Fruit fly (Drosophila melanogaster) whole organism, wandering third instar larva: ENCODE data around the gene mRRF2.

ENCODE experiments used
- Abd-B ChIP-seq: fragments of >200 bp; optimal IDR thresholded peaks from 2 replicates; lab custom pipeline; 2017; ENCODE audit warnings: missing biosample characterization, missing genetic modification characterization
- CG32264 ChIP-seq: fragments of 200-800 bp; sonication (Bioruptor generic); optimal IDR thresholded peaks from 2 replicates; lab custom pipeline; 2016; ENCODE audit warnings: missing biosample characterization, missing genetic modification characterization
- CG9705 ChIP-seq: fragments of 200-800 bp; sonication (Bioruptor generic); optimal IDR thresholded peaks from 2 replicates; lab custom pipeline; 2018; ENCODE audit warnings: missing biosample characterization, mild to moderate bottlenecking, missing genetic modification characterization
- CrebA ChIP-seq: fragments of 200-800 bp; sonication (Bioruptor generic); optimal IDR thresholded peaks from 2 replicates; lab custom pipeline; 2016; ENCODE audit warnings: missing biosample characterization, mild to moderate bottlenecking, missing genetic modification characterization, borderline replicate concordance
- Dfd ChIP-seq: fragments of >200 bp; optimal IDR thresholded peaks from 2 replicates; lab custom pipeline; 2017; ENCODE audit warnings: missing biosample characterization, missing genetic modification characterization
- Dif ChIP-seq: fragments of 200-275, 200-300 bp; sonication (Bioruptor generic); optimal IDR thresholded peaks from 2 replicates; lab custom pipeline; 2018; ENCODE audit warnings: missing biosample characterization, missing genetic modification characterization; ENCODE audit not compliant: partially characterized antibody
- GATAd ChIP-seq: sonication (Bioruptor generic); optimal IDR thresholded peaks from 2 replicates; lab custom pipeline; 2016; ENCODE audit warnings: missing biosample characterization, missing genetic modification characterization
- HLH106 ChIP-seq: fragments of 200-800 bp; optimal IDR thresholded peaks from 3 replicates; lab custom pipeline; 2019; ENCODE audit warnings: missing biosample characterization, mild to moderate bottlenecking, missing genetic modification characterization, moderate library complexity
- Hnf4 ChIP-seq: fragments of 200-800 bp; sonication (Bioruptor generic); optimal IDR thresholded peaks from 2 replicates; lab custom pipeline; 2016; ENCODE audit warnings: missing biosample characterization, mild to moderate bottlenecking, missing genetic modification characterization
- Hr78 ChIP-seq: fragments of >200 bp; optimal IDR thresholded peaks from 2 replicates; lab custom pipeline; 2017; ENCODE audit warnings: missing biosample characterization, missing genetic modification characterization
- Hr83 ChIP-seq: fragments of 200-300 bp; sonication (Bioruptor generic); optimal IDR thresholded peaks from 2 replicates; lab custom pipeline; 2016; ENCODE audit warnings: missing biosample characterization, mild to moderate bottlenecking, missing genetic modification characterization, moderate library complexity; ENCODE audit not compliant: poor library complexity, severe bottlenecking
- Jra ChIP-seq: sonication (Bioruptor generic); optimal IDR thresholded peaks from 2 replicates; lab custom pipeline; 2016; ENCODE audit warnings: missing biosample characterization, missing genetic modification characterization
- Mio ChIP-seq: sonication (Bioruptor generic); optimal IDR thresholded peaks from 2 replicates; lab custom pipeline; 2016; ENCODE audit warnings: missing biosample characterization, missing genetic modification characterization
- Myc ChIP-seq: fragments of >200 bp; optimal IDR thresholded peaks from 2 replicates; lab custom pipeline; 2017
- N ChIP-seq: fragments of >200 bp; optimal IDR thresholded peaks from 2 replicates; lab custom pipeline; 2018; ENCODE audit warnings: missing biosample characterization, missing external identifiers, missing genetic modification characterization
- OdsH ChIP-seq: fragments of 200-800 bp; sonication (Bioruptor generic); optimal IDR thresholded peaks from 2 replicates; lab custom pipeline; 2016; ENCODE audit warnings: missing biosample characterization, mild to moderate bottlenecking, missing genetic modification characterization
- Rel ChIP-seq, 2 experiments: fragments of 200-800 bp; sonication (Bioruptor generic) in 1 of 2; optimal IDR thresholded peaks; 2 replicates in 1 of 2; 3 replicates in 1 of 2; lab custom pipeline; 2016 to 2019; ENCODE audit warnings: mild to moderate bottlenecking in 2 of 2, missing biosample characterization in 2 of 2, missing genetic modification characterization in 2 of 2, moderate library complexity in 1 of 2
- Sp1 ChIP-seq: fragments of 200-800 bp; sonication (Bioruptor generic); optimal IDR thresholded peaks from 3 replicates; lab custom pipeline; 2019; ENCODE audit warnings: missing biosample characterization, mild to moderate bottlenecking, missing genetic modification characterization, moderate library complexity
- Vsx2 ChIP-seq: fragments of 200-300, 225-300 bp; sonication (Bioruptor generic); optimal IDR thresholded peaks from 2 replicates; lab custom pipeline; 2018; ENCODE audit warnings: missing biosample characterization, missing genetic modification characterization; ENCODE audit not compliant: partially characterized antibody
- br ChIP-seq: fragments of 200-800 bp; sonication (Bioruptor generic); optimal IDR thresholded peaks from 2 replicates; lab custom pipeline; 2016; ENCODE audit warnings: missing biosample characterization, missing genetic modification characterization
- brk ChIP-seq: fragments of 200-800 bp; sonication (Bioruptor generic); optimal IDR thresholded peaks from 2 replicates; lab custom pipeline; 2016; ENCODE audit warnings: missing biosample characterization, mild to moderate bottlenecking, missing genetic modification characterization
- dl ChIP-seq, 2 experiments: fragments of 175-275, 200-275 bp in 1 of 2; fragments of 200-275 bp in 1 of 2; sonication (Bioruptor generic); optimal IDR thresholded peaks; lab custom pipeline; 2018; ENCODE audit warnings: mild to moderate bottlenecking in 2 of 2, missing biosample characterization in 2 of 2, missing genetic modification characterization in 2 of 2, moderate library complexity in 2 of 2; ENCODE audit not compliant: partially characterized antibody in 2 of 2, insufficient read depth in 1 of 2
- dmrt93B ChIP-seq: fragments of 200-800 bp; sonication (Bioruptor generic); optimal IDR thresholded peaks from 2 replicates; lab custom pipeline; 2018; ENCODE audit warnings: missing biosample characterization, mild to moderate bottlenecking, missing genetic modification characterization
- dsf ChIP-seq: sonication (Bioruptor generic); optimal IDR thresholded peaks from 2 replicates; lab custom pipeline; 2016; ENCODE audit warnings: missing biosample characterization, missing genetic modification characterization, borderline replicate concordance
- ey ChIP-seq: fragments of 200-800 bp; sonication (Bioruptor generic); optimal IDR thresholded peaks from 2 replicates; lab custom pipeline; 2016; ENCODE audit warnings: missing biosample characterization, missing genetic modification characterization
- foxo ChIP-seq, 2 experiments: fragments of 200-800 bp; sonication (Bioruptor generic); optimal IDR thresholded peaks; 2 replicates in 1 of 2; 3 replicates in 1 of 2; lab custom pipeline; 2016 to 2017; ENCODE audit warnings: missing biosample characterization in 2 of 2, missing genetic modification characterization in 2 of 2
- fru ChIP-seq: fragments of 200-800 bp; sonication (Bioruptor generic); optimal IDR thresholded peaks from 3 replicates; lab custom pipeline; 2016; ENCODE audit warnings: missing biosample characterization, mild to moderate bottlenecking, missing genetic modification characterization
- h ChIP-seq: fragments of 200-800 bp; sonication (Bioruptor generic); optimal IDR thresholded peaks from 3 replicates; lab custom pipeline; 2016; ENCODE audit warnings: missing biosample characterization, mild to moderate bottlenecking, missing genetic modification characterization
- jim ChIP-seq: fragments of 175-275, 200-325 bp; sonication (Bioruptor generic); optimal IDR thresholded peaks from 2 replicates; lab custom pipeline; 2016; ENCODE audit warnings: missing biosample characterization, mild to moderate bottlenecking, missing genetic modification characterization
- lola ChIP-seq: fragments of >200 bp; optimal IDR thresholded peaks from 2 replicates; lab custom pipeline; 2017; ENCODE audit warnings: missing biosample characterization, missing genetic modification characterization
- pan ChIP-seq: fragments of >200 bp; optimal IDR thresholded peaks from 2 replicates; lab custom pipeline; 2017
- psq ChIP-seq: fragments of 200-800 bp; sonication (Bioruptor generic); optimal IDR thresholded peaks from 3 replicates; lab custom pipeline; 2017; ENCODE audit warnings: missing biosample characterization, mild to moderate bottlenecking, missing genetic modification characterization, moderate library complexity
- rgr ChIP-seq: fragments of 200-800 bp; sonication (Bioruptor generic); optimal IDR thresholded peaks from 3 replicates; lab custom pipeline; 2016; ENCODE audit warnings: missing biosample characterization, mild to moderate bottlenecking, missing genetic modification characterization
- sage ChIP-seq: fragments of 200-800 bp; sonication (Bioruptor generic); optimal IDR thresholded peaks from 2 replicates; lab custom pipeline; 2016; ENCODE audit warnings: missing biosample characterization, mild to moderate bottlenecking, missing genetic modification characterization
- sv ChIP-seq: fragments of 200-800 bp; sonication (Bioruptor generic); optimal IDR thresholded peaks from 3 replicates; lab custom pipeline; 2016; ENCODE audit warnings: missing biosample characterization, missing genetic modification characterization
- tai ChIP-seq: sonication (Bioruptor generic); optimal IDR thresholded peaks from 2 replicates; lab custom pipeline; 2016; ENCODE audit warnings: missing biosample characterization, missing genetic modification characterization
- usp ChIP-seq: fragments of >200 bp; optimal IDR thresholded peaks from 2 replicates; lab custom pipeline; 2017; ENCODE audit warnings: missing biosample characterization, missing genetic modification characterization
- woc ChIP-seq: sonication (Bioruptor generic); optimal IDR thresholded peaks from 2 replicates; lab custom pipeline; 2016; ENCODE audit warnings: missing biosample characterization, mild to moderate bottlenecking, missing genetic modification characterization

mRRF2 gene

DNA sequence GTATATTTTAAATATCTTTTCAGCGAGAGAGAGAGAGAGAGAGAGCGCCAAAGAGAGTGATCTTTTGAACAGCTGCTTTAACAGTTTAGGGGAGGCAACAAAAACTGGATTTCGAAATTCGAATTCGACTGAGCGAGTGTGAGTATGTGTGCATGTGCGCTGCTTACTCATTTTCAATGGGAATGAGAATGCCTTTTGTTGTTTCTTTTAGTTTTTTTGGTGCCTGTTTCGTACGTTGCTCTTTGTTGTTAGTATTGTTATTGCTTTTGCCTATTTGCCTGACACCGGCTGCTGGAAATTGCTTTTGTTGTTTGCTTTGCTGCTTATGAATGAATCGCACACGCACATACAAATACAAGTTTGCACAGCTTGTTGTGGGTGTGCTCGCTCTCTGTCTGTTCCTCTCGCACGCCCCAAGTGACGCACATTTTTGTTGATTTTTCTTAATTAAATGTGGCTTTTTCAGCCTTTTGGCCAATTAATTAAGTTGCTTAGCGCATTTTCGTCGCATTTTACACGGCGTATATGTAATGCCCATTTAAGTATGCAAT lies 13.4 kb downstream of the mRRF2 start (continued):
- TF ChIP-seq dl (GFP tag; optimal IDR thresholded peaks at IDR 0.05; lab: Kevin White, UChicago; ENCODE audit: insufficient read depth in 1 of 2, partially characterized antibody in 2 of 2) (peak in 1 of 2 experiments; percentile 36), GATAd (GFP tag; lab: Kevin White, UChicago) (peak; percentile 48), fru (GFP tag; lab: Kevin White, UChicago) (peak; percentile 53), N (GFP tag; lab: Kevin White, UChicago) (no peak), CG9705 (GFP tag; lab: Kevin White, UChicago) (peak; percentile 27)
- TF ChIP-seq, all 38 proteins: peak for 23

DNA sequence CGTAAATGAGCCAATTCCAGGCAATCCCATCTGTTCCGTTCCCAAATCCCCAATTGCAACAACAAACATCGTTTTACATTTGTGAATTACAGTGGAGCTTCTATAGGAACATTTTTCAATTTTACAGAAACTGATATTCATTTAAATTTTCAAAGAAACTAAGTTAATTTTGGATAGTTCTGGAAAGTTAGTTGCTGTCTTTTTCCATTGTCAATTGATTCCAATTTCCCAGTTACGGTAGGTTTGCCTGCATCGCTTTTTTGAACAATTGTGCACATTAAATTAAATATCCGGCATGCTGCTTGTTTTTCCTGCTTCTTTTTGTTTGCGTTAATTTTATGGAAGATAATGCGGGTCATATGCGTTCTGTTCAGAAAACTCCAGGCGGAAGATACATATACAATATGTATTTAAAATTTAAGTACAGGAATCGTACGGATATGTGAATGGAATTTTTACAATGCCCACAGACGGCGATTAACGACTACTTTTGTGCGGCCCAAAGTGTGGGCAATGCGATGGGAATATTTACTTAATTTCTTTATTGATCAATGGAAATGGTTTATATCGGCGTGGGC lies 14.5 kb downstream of the mRRF2 start:
- TF ChIP-seq woc (peak; percentile 51), Hr78 (GFP tag; lab: Kevin White, UChicago) (no peak), GATAd (GFP tag; lab: Kevin White, UChicago) (no peak), dmrt93B (GFP tag; lab: Kevin White, UChicago) (no peak), CG32264 (GFP tag; lab: Kevin White, UChicago) (no peak), pan (no peak), lola (GFP tag; lab: Kevin White, UChicago) (no peak), usp (GFP tag; lab: Kevin White, UChicago) (no peak), Myc (lab: Kevin White, UChicago) (no peak), h (GFP tag; lab: Kevin White, UChicago) (peak; percentile 12), dl (GFP tag; optimal IDR thresholded peaks at IDR 0.05; lab: Kevin White, UChicago; ENCODE audit: insufficient read depth in 1 of 2, partially characterized antibody in 2 of 2) (no peak), ey (GFP tag; lab: Kevin White, UChicago) (peak; percentile 80), OdsH (GFP tag; lab: Kevin White, UChicago) (peak; percentile 75), sage (GFP tag; lab: Kevin White, UChicago) (peak; percentile 3), Rel (GFP tag; optimal IDR thresholded peaks at IDR 0.05; lab: Kevin White, UChicago) (no peak), Rel (tag; optimal IDR thresholded peaks at IDR 0.05; lab: Kevin White, UChicago) (no peak), Mio (GFP tag; lab: Kevin White, UChicago) (no peak), CrebA (no peak), rgr (GFP tag; lab: Kevin White, UChicago) (peak; percentile 80), Dif (GFP tag; lab: Kevin White, UChicago) (no peak), sv (GFP tag; lab: Kevin White, UChicago) (no peak), CG9705 (GFP tag; lab: Kevin White, UChicago) (no peak), tai (GFP tag; lab: Kevin White, UChicago) (peak; percentile 78), psq (GFP tag; lab: Kevin White, UChicago) (peak; percentile 67), fru (GFP tag; lab: Kevin White, UChicago) (peak; percentile 8), jim (GFP tag; lab: Kevin White, UChicago) (no peak), Dfd (no peak), dsf (GFP tag; lab: Kevin White, UChicago) (no peak), Hnf4 (GFP tag; lab: Kevin White, UChicago) (peak; percentile 69), br (GFP tag; lab: Kevin White, UChicago) (peak; percentile 74), brk (no peak), N (GFP tag; lab: Kevin White, UChicago) (no peak), Vsx2 (GFP tag; lab: Kevin White, UChicago) (no peak), Jra (peak; percentile 36), HLH106 (tag; lab: Kevin White, UChicago) (peak; percentile 45), Abd-B (GFP tag; lab: Kevin White, UChicago) (no peak), foxo (GFP tag; optimal IDR thresholded peaks at IDR 0.05; lab: Kevin White, UChicago) (peak in 1 of 2 experiments; percentile 54), Sp1 (GFP tag; lab: Kevin White, UChicago) (peak; percentile 68), Hr83 (GFP tag; lab: Kevin White, UChicago) (no peak)
- TF ChIP-seq, all 38 proteins: peak for 15
